Worm (Caenorhabditis elegans): ENCODE data around the gene Y47D3B.3.

The Y47D3B.3 gene

DNA sequence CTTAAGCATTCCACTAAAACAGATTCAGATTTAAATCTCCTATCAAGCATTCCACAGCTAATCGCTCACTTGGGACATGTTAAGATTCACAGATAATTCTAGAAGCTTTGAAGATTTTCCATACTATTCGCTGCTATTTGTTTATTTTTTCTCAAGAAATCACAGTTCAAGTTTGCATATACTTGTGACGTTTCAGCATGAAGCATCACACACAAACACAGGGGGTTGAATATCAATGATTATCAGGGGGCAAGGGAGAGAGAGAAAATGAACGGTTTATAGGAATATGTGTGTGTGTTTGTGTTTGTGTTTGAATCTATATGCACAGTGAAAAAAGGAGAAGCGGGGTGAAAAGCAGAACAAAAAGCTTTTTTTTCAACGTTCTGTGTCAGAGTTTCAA, 5.1 kb downstream of the Y47D3B.3 start, which contains the start of gene Y47D3B.12:
Y47D3B.12 (plus strand) TSS at position 301 of the 400 bp plus-strand sequence.
- TF ChIP-seq fkh-4 (tag; optimal IDR thresholded peaks at IDR 0.05; ENCODE audit: borderline replicate concordance) (no peak), blmp-1 (tag; optimal IDR thresholded peaks at IDR 0.05) (no peak), nhr-19 (GFP tag; conservative IDR thresholded peaks at IDR 0.05) (no peak), irx-1 (tag; optimal IDR thresholded peaks at IDR 0.05) (no peak), swsn-7 (tag; optimal IDR thresholded peaks at IDR 0.05) (no peak), sup-37 (GFP tag; optimal IDR thresholded peaks at IDR 0.05) (no peak), lin-35 (GFP tag; optimal IDR thresholded peaks at IDR 0.05) (no peak), nhr-76 (tag; optimal IDR thresholded peaks at IDR 0.05) (no peak), nhr-28 (tag; optimal IDR thresholded peaks at IDR 0.05) (no peak), mef-2 (tag; optimal IDR thresholded peaks at IDR 0.05) (no peak), unc-30 (tag; optimal IDR thresholded peaks at IDR 0.05) (no peak), nhr-237 (tag; optimal IDR thresholded peaks at IDR 0.05) (no peak), ceh-82 (tag; optimal IDR thresholded peaks at IDR 0.05) (no peak), dsc-1 (tag; optimal IDR thresholded peaks at IDR 0.05) (no peak), snu-23 (GFP tag; optimal IDR thresholded peaks at IDR 0.05) (no peak), aha-1 (tag; optimal IDR thresholded peaks at IDR 0.05) (no peak), ces-1 (GFP tag; optimal IDR thresholded peaks at IDR 0.05) (no peak), efl-1 (optimal IDR thresholded peaks at IDR 0.05) (no peak), efl-1 (GFP tag; optimal IDR thresholded peaks at IDR 0.05 in 1 of 2) (no peak), nhr-77 (tag; optimal IDR thresholded peaks at IDR 0.05) (no peak), nhr-12 (tag; optimal IDR thresholded peaks at IDR 0.05) (no peak)

- TF ChIP-seq efl-1 (optimal IDR thresholded peaks at IDR 0.05) (no peak), efl-1 (GFP tag; optimal IDR thresholded peaks at IDR 0.05 in 1 of 2) (peak in 1 of 2 experiments; percentile 55), pax-3 (tag; optimal IDR thresholded peaks at IDR 0.05) (no peak), blmp-1 (tag; optimal IDR thresholded peaks at IDR 0.05) (peak; percentile 19), efl-3 (GFP tag; optimal IDR thresholded peaks at IDR 0.05) (no peak), nhr-71 (tag; optimal IDR thresholded peaks at IDR 0.05) (no peak), mep-1 (tag; optimal IDR thresholded peaks at IDR 0.05) (no peak)
Measured at ce11 chrIII:11405049-11405448, 7.5 kb downstream of the Y47D3B.3 start, which contains the start of gene Y47D3B.4. Gene Y47D3B.4, plus strand, starts transcription at chrIII:11405349.

DNA sequence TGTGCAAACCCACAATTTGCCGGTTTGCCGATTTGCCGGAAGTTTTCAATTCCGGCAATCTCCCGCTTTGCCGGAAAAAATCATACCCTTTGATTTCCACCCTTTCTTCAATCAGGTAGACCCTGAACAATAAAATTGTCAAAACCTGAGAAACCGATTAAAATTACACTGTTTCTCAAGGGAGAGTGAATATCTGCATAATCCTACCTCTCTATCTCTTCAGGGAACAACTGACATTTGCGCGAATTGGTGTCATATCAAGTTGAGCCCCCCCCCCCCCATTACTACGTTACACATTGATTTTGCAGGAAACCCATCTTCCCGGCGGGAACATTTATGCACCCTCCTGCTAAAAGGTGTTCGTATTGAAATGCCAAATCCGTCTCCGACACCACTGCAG, 12.8 kb downstream of the Y47D3B.3 start, which contains the start of gene twk-31:
twk-31 (plus strand) TSS at position 301 of the 400 bp plus-strand sequence.
- no peak for TF ChIP-seq ceh-88 (GFP tag; IDR thresholded peaks at IDR 0.05)

- TF ChIP-seq skn-1 (tag; optimal IDR thresholded peaks at IDR 0.05) (no peak), snu-23 (GFP tag; optimal IDR thresholded peaks at IDR 0.05) (no peak), blmp-1 (tag; optimal IDR thresholded peaks at IDR 0.05) (no peak), ceh-90 (tag; optimal IDR thresholded peaks at IDR 0.05) (no peak), pax-3 (tag; optimal IDR thresholded peaks at IDR 0.05) (no peak), C04F5.9 (tag; optimal IDR thresholded peaks at IDR 0.05) (no peak), nhr-77 (tag; optimal IDR thresholded peaks at IDR 0.05) (no peak), elt-3 (tag; optimal IDR thresholded peaks at IDR 0.05) (no peak), vab-15 (tag; optimal IDR thresholded peaks at IDR 0.05) (no peak), nhr-20 (tag; optimal IDR thresholded peaks at IDR 0.05) (no peak)
Measured at ce11 chrIII:11419551-11419950, 22.0 kb downstream of the Y47D3B.3 start.

DNA sequence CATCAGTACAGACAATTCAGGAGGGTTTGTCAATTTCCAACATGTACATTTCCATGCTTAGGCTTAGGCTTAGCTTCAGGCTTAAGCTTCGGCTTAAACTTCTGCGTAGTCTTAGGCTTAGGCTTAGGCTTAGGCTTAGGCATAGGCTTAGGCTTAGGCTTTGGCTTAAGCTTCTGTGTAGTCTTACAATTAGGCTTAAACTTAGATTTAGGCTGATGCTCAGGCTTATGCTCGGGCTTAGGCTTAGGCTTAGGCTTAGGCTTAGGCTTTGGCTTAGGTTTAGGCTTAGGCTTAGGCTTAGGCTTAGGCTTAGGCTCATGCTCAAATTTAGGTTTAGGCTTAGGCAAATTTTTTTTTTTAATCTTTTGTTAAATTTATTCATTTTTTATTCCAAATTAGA, 27.2 kb downstream of the Y47D3B.3 start:
- TF ChIP-seq ama-1 (optimal IDR thresholded peaks at IDR 0.05) (no peak), ceh-90 (tag; optimal IDR thresholded peaks at IDR 0.05) (no peak), pag-3 (tag; optimal IDR thresholded peaks at IDR 0.05; ENCODE audit: borderline replicate concordance, insufficient read depth) (no peak), nhr-71 (tag; optimal IDR thresholded peaks at IDR 0.05) (no peak), nhr-20 (tag; optimal IDR thresholded peaks at IDR 0.05) (no peak), ces-1 (GFP tag; optimal IDR thresholded peaks at IDR 0.05) (no peak), aha-1 (tag; optimal IDR thresholded peaks at IDR 0.05) (no peak), ceh-63 (GFP tag; optimal IDR thresholded peaks at IDR 0.05) (no peak), ceh-88 (GFP tag; IDR thresholded peaks at IDR 0.05) (no peak)

Data from whole organism, L1 larva.